Worm (Caenorhabditis elegans): ENCODE measurements around the gene C34C12.2.

DNA sequence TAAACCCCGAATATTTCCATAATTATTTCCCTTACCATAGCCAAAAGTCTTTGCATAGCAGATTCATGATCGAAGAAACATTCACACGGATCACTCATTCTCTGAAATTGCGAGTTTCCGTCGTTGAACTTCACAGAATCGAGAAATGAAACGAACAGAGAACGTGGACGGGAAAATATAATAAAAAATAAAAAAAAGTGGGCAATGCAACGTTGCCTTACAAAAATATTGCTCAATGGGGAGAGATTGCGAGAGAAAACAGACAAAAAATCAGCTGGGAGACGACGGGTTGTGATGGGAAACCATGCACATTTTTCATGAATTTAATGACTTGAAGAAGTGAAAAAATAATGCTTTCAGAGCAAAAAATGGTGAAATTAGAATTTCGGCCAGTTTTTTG lies 16.1 kb downstream of the C34C12.2 start, which contains the start of gene smim-14:
- TF ChIP-seq nhr-12 (tag; optimal IDR thresholded peaks at IDR 0.05), result no peak
- no peak for TF ChIP-seq nhr-2 (tag; optimal IDR thresholded peaks at IDR 0.05)
- no peak for TF ChIP-seq elt-1 (tag; optimal IDR thresholded peaks at IDR 0.05; ENCODE audit: borderline replicate concordance, insufficient read depth)
- no peak for TF ChIP-seq unc-62 (GFP tag; optimal IDR thresholded peaks at IDR 0.05)
- no peak for TF ChIP-seq lsy-2 (tag; optimal IDR thresholded peaks at IDR 0.05)
- no peak for TF ChIP-seq snpc-4 (tag; optimal IDR thresholded peaks at IDR 0.05)
- no peak for TF ChIP-seq ces-1 (GFP tag; optimal IDR thresholded peaks at IDR 0.05)
- no peak for TF ChIP-seq nhr-76 (tag; optimal IDR thresholded peaks at IDR 0.05)
- TF ChIP-seq unc-120 (tag; optimal IDR thresholded peaks at IDR 0.05; ENCODE audit: poor library complexity, severe bottlenecking), result no peak
- TF ChIP-seq sptf-1 (tag; optimal IDR thresholded peaks at IDR 0.05), result no peak
- TF ChIP-seq pha-4 (tag; optimal IDR thresholded peaks at IDR 0.05), result no peak
- no peak for TF ChIP-seq tbx-8 (GFP tag; optimal IDR thresholded peaks at IDR 0.05)
- no peak for TF ChIP-seq drap-1 (GFP tag; optimal IDR thresholded peaks at IDR 0.05)
- no peak for TF ChIP-seq nhr-237 (tag; optimal IDR thresholded peaks at IDR 0.05)
